Worm (Caenorhabditis elegans) whole organism, late embryonic: ENCODE measurements around the gene srh-220.

Source experiments
- ceh-19 ChIP-seq: fragments of 200-800 bp; sonication (Bioruptor generic); optimal IDR thresholded peaks from 2 replicates; lab custom pipeline; 2018; ENCODE audit warnings: mild to moderate bottlenecking, missing genetic modification characterization, missing compliant biosample characterization
- ceh-45 ChIP-seq: fragments of 200-800 bp; sonication (Bioruptor generic); IDR thresholded peaks from 2 replicates; pipeline ENCODE4 v1.3.6; 2022; ENCODE audit warnings: missing genetic modification reagents, missing genetic modification characterization, missing compliant biosample characterization
- hlh-8 ChIP-seq: sonication (generic microtip); optimal IDR thresholded peaks from 2 replicates; lab custom pipeline; 2016; ENCODE audit warnings: missing genotype, missing genetic modification characterization, missing compliant biosample characterization
- ref-2 ChIP-seq: sonication (generic microtip); optimal IDR thresholded peaks from 2 replicates; lab custom pipeline; 2016; ENCODE audit warnings: missing genetic modification characterization, missing compliant biosample characterization
- rnt-1 ChIP-seq: sonication (generic microtip); optimal IDR thresholded peaks from 2 replicates; lab custom pipeline; 2016; ENCODE audit warnings: missing genetic modification characterization, missing compliant biosample characterization
- tbx-2 ChIP-seq: sonication (generic microtip); optimal IDR thresholded peaks from 2 replicates; lab custom pipeline; 2016; ENCODE audit warnings: missing genetic modification characterization, missing compliant biosample characterization

ce11 chrIV:3962584-3962983 is 15.2 kb downstream of the srh-220 start, which contains the start of gene Y46C8AM.1:
- TF ChIP-seq hlh-8 (no peak), rnt-1 (tag; lab: Kevin White, UChicago) (no peak), tbx-2 (no peak), ceh-19 (GFP tag; lab: Kevin White, UChicago) (no peak), ceh-45 (no peak), ref-2 (tag; lab: Kevin White, UChicago) (no peak)
